Fruit fly (Drosophila melanogaster) whole organism, prepupa: Measurements from ENCODE around the gene CG7367.

Experiments
- Blimp-1 ChIP-seq: fragments of 200-800 bp; sonication (Bioruptor generic); optimal IDR thresholded peaks from 3 replicates; lab custom pipeline; 2017; ENCODE audit warnings: missing biosample characterization, missing genetic modification characterization, mild to moderate bottlenecking, moderate library complexity, missing genetic modification reagents
- OdsH ChIP-seq: fragments of 200-800 bp; sonication (Bioruptor generic); optimal IDR thresholded peaks from 3 replicates; lab custom pipeline; 2016; ENCODE audit warnings: missing biosample characterization, missing genetic modification characterization
- acj6 ChIP-seq: fragments of 200-800 bp; sonication (Bioruptor generic); optimal IDR thresholded peaks from 3 replicates; lab custom pipeline; 2016; ENCODE audit warnings: missing biosample characterization, missing genetic modification characterization

DNA sequence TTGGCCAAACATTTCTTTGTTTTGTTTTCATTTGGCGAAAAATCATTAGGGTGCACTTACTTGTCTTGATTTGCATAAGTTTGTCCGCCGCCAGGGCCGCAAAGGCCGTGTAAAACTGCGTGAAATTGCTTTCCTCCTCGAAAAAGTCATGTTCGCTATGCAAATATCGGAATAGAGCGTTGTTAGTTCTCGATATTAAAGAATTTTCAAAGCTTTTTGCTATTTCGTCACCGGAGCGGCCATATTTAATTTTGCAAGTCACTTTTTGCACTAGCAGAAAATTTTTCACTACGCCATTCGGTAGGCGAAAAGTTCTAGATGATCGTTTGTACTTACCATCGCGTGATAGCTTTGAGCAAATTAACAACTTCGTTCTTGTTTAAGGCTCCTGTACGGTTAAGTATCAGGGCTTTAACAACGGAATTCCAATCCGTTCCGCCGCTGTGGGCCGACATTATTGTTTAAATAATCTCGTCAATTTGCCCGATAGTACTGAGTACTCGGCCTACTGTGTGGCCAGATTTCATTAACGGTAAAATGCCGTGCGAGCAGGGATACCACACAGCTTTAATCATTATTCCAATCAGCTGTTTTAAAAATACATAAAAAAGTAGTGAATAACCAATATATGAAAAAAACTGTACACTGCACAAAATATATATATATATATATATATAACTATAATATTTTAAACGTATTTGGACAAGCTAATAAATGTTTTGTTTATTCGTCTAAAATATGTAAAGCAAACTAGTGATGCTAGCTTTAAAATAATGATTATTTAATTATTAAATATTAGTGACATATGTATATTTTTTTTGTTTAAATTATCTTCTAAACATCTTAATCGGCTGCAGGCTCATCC, 31.8 kb upstream of the CG7367 start, which contains the start of gene poe:
- no peak for TF ChIP-seq OdsH
- no peak for TF ChIP-seq Blimp-1
- TF ChIP-seq acj6 (GFP tag; lab: Kevin White, UChicago) = no peak
